Fruit fly (Drosophila melanogaster) whole organism, embryonic: Measurements from ENCODE around the gene Trax.

Experiments used
- B-H2 ChIP-seq: fragments of 200-800 bp; sonication (Bioruptor generic); optimal IDR thresholded peaks from 2 replicates; lab custom pipeline; 2018; ENCODE audit warnings: missing biosample characterization, mild to moderate bottlenecking, missing genetic modification characterization
- Blimp-1 ChIP-seq: fragments of 200-800 bp; sonication (Bioruptor generic); optimal IDR thresholded peaks from 3 replicates; lab custom pipeline; 2018; ENCODE audit warnings: missing biosample characterization, missing genetic modification characterization, mild to moderate bottlenecking, moderate library complexity, missing genetic modification reagents
- CG1024 ChIP-seq: fragments of 200-800 bp; sonication (Bioruptor generic); IDR thresholded peaks from 2 replicates; pipeline ENCODE4 v1.3.6; 2022; ENCODE audit warnings: missing biosample characterization, missing genetic modification characterization
- CG10321 ChIP-seq: fragments of 200-800 bp; sonication (Bioruptor generic); IDR thresholded peaks from 2 replicates; pipeline ENCODE4 v1.3.6; 2022; ENCODE audit warnings: missing biosample characterization, missing genetic modification characterization
- CG11723 ChIP-seq: fragments of 200-800 bp; sonication (Bioruptor generic); optimal IDR thresholded peaks from 2 replicates; lab custom pipeline; 2017; ENCODE audit warnings: missing biosample characterization, mild to moderate bottlenecking, missing genetic modification characterization
- CG12236 ChIP-seq: fragments of 200-800 bp; sonication (Bioruptor generic); optimal IDR thresholded peaks from 2 replicates; lab custom pipeline; 2016; ENCODE audit warnings: missing biosample characterization, missing genetic modification characterization
- CG14441 ChIP-seq: fragments of 200-800 bp; sonication (Bioruptor generic); IDR thresholded peaks from 2 replicates; pipeline ENCODE4 v1.3.6; 2022; ENCODE audit warnings: missing biosample characterization, missing genetic modification characterization
- CG1529 ChIP-seq: fragments of 200-800 bp; sonication (Bioruptor generic); optimal IDR thresholded peaks from 3 replicates; lab custom pipeline; 2018; ENCODE audit warnings: missing biosample characterization, missing genetic modification characterization
- CG16863 ChIP-seq: fragments of 200-800 bp; sonication (Bioruptor generic); optimal IDR thresholded peaks from 3 replicates; lab custom pipeline; 2016; ENCODE audit warnings: missing biosample characterization, missing genetic modification characterization
- CG18262 ChIP-seq: fragments of 200-800 bp; optimal IDR thresholded peaks from 3 replicates; lab custom pipeline; 2019; ENCODE audit warnings: missing biosample characterization, mild to moderate bottlenecking, missing genetic modification characterization, moderate library complexity
- CG18619 ChIP-seq: fragments of 200-800 bp; sonication (Bioruptor generic); optimal IDR thresholded peaks from 3 replicates; lab custom pipeline; 2017; ENCODE audit warnings: missing biosample characterization, mild to moderate bottlenecking, missing genetic modification characterization
- CG2120 ChIP-seq: fragments of 200-800 bp; sonication (Bioruptor generic); optimal IDR thresholded peaks from 3 replicates; lab custom pipeline; 2016; ENCODE audit warnings: missing biosample characterization, missing genetic modification characterization
- CG2199 ChIP-seq: fragments of 200-800 bp; sonication (Bioruptor generic); IDR thresholded peaks from 3 replicates; pipeline ENCODE4 v1.3.6; 2022; ENCODE audit warnings: missing biosample characterization, missing genetic modification characterization
- CG42726 ChIP-seq: fragments of 200-800 bp; sonication (Bioruptor generic); IDR thresholded peaks from 2 replicates; pipeline ENCODE4 v1.3.6; 2022; ENCODE audit warnings: missing biosample characterization, missing genetic modification characterization; ENCODE audit not compliant: partially characterized antibody
- CG4730 ChIP-seq: fragments of 200-800 bp; sonication (Bioruptor generic); IDR thresholded peaks from 2 replicates; pipeline ENCODE4 v1.3.6; 2022; ENCODE audit warnings: missing biosample characterization, missing genetic modification characterization
- CG6175 ChIP-seq: fragments of 200-800 bp; sonication (Bioruptor generic); IDR thresholded peaks from 3 replicates; pipeline ENCODE4 v1.3.6; 2022; ENCODE audit warnings: missing biosample characterization, missing genetic modification characterization
- CG8478 ChIP-seq: fragments of >200 bp; optimal IDR thresholded peaks from 2 replicates; lab custom pipeline; 2018
- CG8944 ChIP-seq: fragments of 200-800 bp; sonication (Bioruptor generic); optimal IDR thresholded peaks from 3 replicates; lab custom pipeline; 2016; ENCODE audit warnings: missing biosample characterization, missing genetic modification characterization
- CG9437 ChIP-seq: fragments of 200-800 bp; sonication (Bioruptor generic); optimal IDR thresholded peaks from 2 replicates; lab custom pipeline; 2018; ENCODE audit warnings: missing biosample characterization, mild to moderate bottlenecking, missing genetic modification characterization
- CG9609 ChIP-seq: fragments of 200-800 bp; sonication (Bioruptor generic); optimal IDR thresholded peaks from 3 replicates; lab custom pipeline; 2016; ENCODE audit warnings: missing biosample characterization, missing genetic modification characterization
- CTCF ChIP-seq: fragments of 200-800 bp; sonication (Bioruptor generic); optimal IDR thresholded peaks from 2 replicates; lab custom pipeline; 2017; ENCODE audit warnings: missing biosample characterization, mild to moderate bottlenecking, missing genetic modification characterization, moderate library complexity
- E2f2 ChIP-seq: fragments of 200-800 bp; sonication (Bioruptor generic); IDR thresholded peaks from 2 replicates; pipeline ENCODE4 v1.3.6; 2022; ENCODE audit warnings: missing biosample characterization, missing genetic modification characterization
- Fer2 ChIP-seq: fragments of 200-800 bp; sonication (Bioruptor generic); optimal IDR thresholded peaks from 2 replicates; lab custom pipeline; 2018; ENCODE audit warnings: missing biosample characterization, mild to moderate bottlenecking, missing genetic modification characterization, moderate library complexity
- Hand ChIP-seq: fragments of 200-800 bp; sonication (Bioruptor generic); optimal IDR thresholded peaks from 2 replicates; lab custom pipeline; 2017; ENCODE audit warnings: mild to moderate bottlenecking, missing biosample characterization, missing genetic modification reagents, missing genetic modification characterization
- Hr51 ChIP-seq, 2 experiments: fragments of 200-800 bp; sonication (Bioruptor generic); optimal IDR thresholded peaks; 2 replicates in 1 of 2; 3 replicates in 1 of 2; lab custom pipeline; 2016 to 2018; ENCODE audit warnings: missing biosample characterization in 2 of 2, missing genetic modification characterization in 2 of 2, mild to moderate bottlenecking in 1 of 2, moderate library complexity in 1 of 2
- MBD-R2 ChIP-seq: fragments of 200-800 bp; sonication (Bioruptor generic); IDR thresholded peaks from 2 replicates; pipeline ENCODE4 v1.3.6; 2022; ENCODE audit warnings: missing biosample characterization, missing genetic modification characterization
- Mes4 ChIP-seq: fragments of 200-800 bp; sonication (Bioruptor generic); optimal IDR thresholded peaks from 2 replicates; lab custom pipeline; 2016; ENCODE audit warnings: missing biosample characterization, missing genetic modification characterization
- Nf-YA ChIP-seq: fragments of 200-800 bp; sonication (Bioruptor generic); IDR thresholded peaks from 2 replicates; pipeline ENCODE4 v1.3.6; 2022; ENCODE audit warnings: missing biosample characterization, missing genetic modification characterization
- Sox102F ChIP-seq: fragments of 200-800 bp; sonication (Bioruptor generic); optimal IDR thresholded peaks from 2 replicates; lab custom pipeline; 2018; ENCODE audit warnings: missing biosample characterization, mild to moderate bottlenecking, missing genetic modification characterization, moderate library complexity
- Sry-β ChIP-seq: fragments of 200-800 bp; sonication (Bioruptor generic); optimal IDR thresholded peaks from 2 replicates; lab custom pipeline; 2018; ENCODE audit warnings: missing biosample characterization, mild to moderate bottlenecking, missing genetic modification characterization, moderate library complexity
- Tbp ChIP-seq: fragments of >200 bp; optimal IDR thresholded peaks from 2 replicates; lab custom pipeline; 2018; ENCODE audit warnings: missing biosample characterization, missing genetic modification characterization
- Vsx1 ChIP-seq: fragments of 200-800 bp; sonication (Bioruptor generic); optimal IDR thresholded peaks from 2 replicates; lab custom pipeline; 2017; ENCODE audit warnings: missing biosample characterization, mild to moderate bottlenecking, missing genetic modification characterization, missing genetic modification reagents
- YL-1 ChIP-seq: fragments of 200-800 bp; sonication (Bioruptor generic); optimal IDR thresholded peaks from 3 replicates; lab custom pipeline; 2017; ENCODE audit warnings: missing biosample characterization, mild to moderate bottlenecking, missing genetic modification characterization
- crc ChIP-seq: fragments of 200-800 bp; sonication (Bioruptor generic); optimal IDR thresholded peaks from 2 replicates; lab custom pipeline; 2016; ENCODE audit warnings: missing biosample characterization, missing genetic modification characterization
- eve ChIP-seq, 2 experiments: fragments of >200 bp; optimal IDR thresholded peaks; 2 replicates each; lab custom pipeline; 2017; ENCODE audit warnings: missing biosample characterization in 2 of 2, missing genetic modification characterization in 2 of 2
- fu2 ChIP-seq: fragments of 200-800 bp; sonication (Bioruptor generic); optimal IDR thresholded peaks from 2 replicates; lab custom pipeline; 2016; ENCODE audit warnings: missing biosample characterization, missing genetic modification characterization
- gce ChIP-seq: fragments of 200-800 bp; sonication (Bioruptor generic); IDR thresholded peaks from 3 replicates; pipeline ENCODE4 v1.3.6; 2022; ENCODE audit warnings: missing biosample characterization, missing genetic modification characterization
- grn ChIP-seq: fragments of 200-800 bp; sonication (Bioruptor generic); optimal IDR thresholded peaks from 3 replicates; lab custom pipeline; 2017; ENCODE audit warnings: missing biosample characterization, missing genetic modification characterization
- hb ChIP-seq: fragments of 200-800 bp; sonication (Bioruptor generic); IDR thresholded peaks from 3 replicates; pipeline ENCODE4 v1.3.6; 2022; ENCODE audit warnings: missing biosample characterization, missing genetic modification characterization; ENCODE audit not compliant: partially characterized antibody
- hbn ChIP-seq: fragments of 200-800 bp; sonication (Bioruptor generic); IDR thresholded peaks from 2 replicates; pipeline ENCODE4 v1.3.6; 2022; ENCODE audit warnings: missing biosample characterization, missing genetic modification characterization; ENCODE audit not compliant: partially characterized antibody
- lilli ChIP-seq: fragments of 200-800 bp; sonication (Bioruptor generic); optimal IDR thresholded peaks from 3 replicates; lab custom pipeline; 2016; ENCODE audit warnings: missing biosample characterization, missing genetic modification characterization
- oc ChIP-seq: fragments of 200-800 bp; sonication (Bioruptor generic); optimal IDR thresholded peaks from 2 replicates; lab custom pipeline; 2018; ENCODE audit warnings: missing biosample characterization, mild to moderate bottlenecking, missing genetic modification characterization, moderate library complexity
- otp ChIP-seq: fragments of 200-800 bp; sonication (Bioruptor generic); IDR thresholded peaks from 3 replicates; pipeline ENCODE4, ENCODE4 v1.3.6; 2022; ENCODE audit warnings: missing biosample characterization, missing genetic modification characterization
- pfk ChIP-seq: fragments of 200-800 bp; sonication (Bioruptor generic); optimal IDR thresholded peaks from 2 replicates; lab custom pipeline; 2018; ENCODE audit warnings: missing biosample characterization, mild to moderate bottlenecking, missing genetic modification characterization, moderate library complexity
- pita ChIP-seq: fragments of 200-800 bp; sonication (Bioruptor generic); optimal IDR thresholded peaks from 2 replicates; lab custom pipeline; 2017; ENCODE audit warnings: missing biosample characterization, mild to moderate bottlenecking, missing genetic modification characterization
- scrt ChIP-seq: fragments of 200-800 bp; sonication (Bioruptor generic); optimal IDR thresholded peaks from 2 replicates; lab custom pipeline; 2018; ENCODE audit warnings: missing biosample characterization, mild to moderate bottlenecking, missing genetic modification characterization, moderate library complexity
- shn ChIP-seq: fragments of 200-800 bp; sonication (Bioruptor generic); optimal IDR thresholded peaks from 3 replicates; lab custom pipeline; 2016; ENCODE audit warnings: missing biosample characterization, missing genetic modification characterization
- sim ChIP-seq: fragments of 200-800 bp; sonication (Bioruptor generic); IDR thresholded peaks from 2 replicates; pipeline ENCODE4 v1.3.6; 2022; ENCODE audit warnings: missing biosample characterization, missing genetic modification characterization
- sna ChIP-seq: fragments of 200-800 bp; sonication (Bioruptor generic); IDR thresholded peaks from 2 replicates; pipeline ENCODE4 v1.3.6; 2022; ENCODE audit warnings: missing biosample characterization, missing genetic modification characterization; ENCODE audit not compliant: partially characterized antibody
- tx ChIP-seq: fragments of 200-800 bp; sonication (Bioruptor generic); optimal IDR thresholded peaks from 2 replicates; lab custom pipeline; 2016; ENCODE audit warnings: missing biosample characterization, missing genetic modification characterization
- unc-4 ChIP-seq: fragments of 200-800 bp; sonication (Bioruptor generic); IDR thresholded peaks from 2 replicates; pipeline ENCODE4 v1.3.6; 2022; ENCODE audit warnings: missing biosample characterization, missing genetic modification characterization; ENCODE audit not compliant: partially characterized antibody

Gene Trax

dm6 chr3R:15356645-15357431 lies 4.7 kb upstream of the Trax start, which contains the start of the genes Atg4b and Hibch (continued):
- no peak for TF ChIP-seq Mes4 (GFP tag; lab: Kevin White, UChicago)
- TF ChIP-seq oc, result no peak
- no peak for TF ChIP-seq Sox102F (GFP tag; lab: Kevin White, UChicago)
- peak; percentile 76 for TF ChIP-seq Blimp-1 (GFP tag; lab: Kevin White, UChicago)
- TF ChIP-seq B-H2 (GFP tag; lab: Kevin White, UChicago), result peak; percentile 88
- TF ChIP-seq CG9609, result peak; percentile 1
- TF ChIP-seq YL-1, result peak; percentile 94
- TF ChIP-seq CG12236, result no peak
- TF ChIP-seq Fer2 (tag; lab: Kevin White, UChicago), result peak; percentile 86
- peak; percentile 67 for TF ChIP-seq CG11723
- peak; percentile 77 for TF ChIP-seq CG8478 (lab: Kevin White, UChicago)
- TF ChIP-seq E2f2 (GFP tag; lab: Robert Waterston, UW), result peak; percentile 60
- peak; percentile 38 for TF ChIP-seq CG8944 (GFP tag; lab: Kevin White, UChicago)
- TF ChIP-seq Hr51 (GFP tag; optimal IDR thresholded peaks at IDR 0.05; lab: Kevin White, UChicago), result peak; percentile 24 to 78
- no peak for TF ChIP-seq pita (GFP tag; lab: Kevin White, UChicago)
- TF ChIP-seq CG16863, result peak; percentile 0
- TF ChIP-seq eve (GFP tag; optimal IDR thresholded peaks at IDR 0.05; lab: Kevin White, UChicago), result no peak
- TF ChIP-seq scrt (GFP tag; lab: Kevin White, UChicago), result peak; percentile 78
- no peak for TF ChIP-seq CG2199 (GFP tag; lab: Robert Waterston, UW)
- TF ChIP-seq otp (GFP tag; lab: Robert Waterston, UW), result no peak
- TF ChIP-seq CG10321, result no peak
- peak; percentile 22 for TF ChIP-seq fu2
- no peak for TF ChIP-seq shn
- no peak for TF ChIP-seq crc (GFP tag; lab: Kevin White, UChicago)
- TF ChIP-seq CG18262 (tag; lab: Kevin White, UChicago), result peak; percentile 87
- TF ChIP-seq MBD-R2 (GFP tag; lab: Robert Waterston, UW), result peak; percentile 87
- TF ChIP-seq CG9437, result peak; percentile 72
- peak; percentile 48 for TF ChIP-seq Sry-β (GFP tag; lab: Kevin White, UChicago)
- no peak for TF ChIP-seq grn (GFP tag; lab: Kevin White, UChicago)
- TF ChIP-seq Tbp (GFP tag; lab: Kevin White, UChicago), result no peak
- TF ChIP-seq hbn (GFP tag; lab: Robert Waterston, UW), result no peak
- no peak for TF ChIP-seq sim (GFP tag; lab: Robert Waterston, UW)
- peak; percentile 60; the same call in 2 of the 3 replicates for TF ChIP-seq CG6175 (GFP tag; lab: Robert Waterston, UW)
- no peak for TF ChIP-seq CTCF (GFP tag; lab: Kevin White, UChicago)
- TF ChIP-seq CG1024 (GFP tag; lab: Robert Waterston, UW), result no peak
- no peak for TF ChIP-seq sna (GFP tag; lab: Robert Waterston, UW)
- peak; percentile 47 for TF ChIP-seq pfk (GFP tag; lab: Kevin White, UChicago)
- TF ChIP-seq CG1529 (GFP tag; lab: Kevin White, UChicago), result no peak
- peak; percentile 77 for TF ChIP-seq CG2120 (GFP tag; lab: Kevin White, UChicago)
- TF ChIP-seq CG4730 (GFP tag; lab: Robert Waterston, UW), result peak; percentile 74
- TF ChIP-seq CG42726, result peak; percentile 64
- peak; percentile 23 for TF ChIP-seq tx (GFP tag; lab: Kevin White, UChicago)
- TF ChIP-seq unc-4 (GFP tag; lab: Robert Waterston, UW), result no peak
- peak; percentile 87 for TF ChIP-seq CG18619 (GFP tag; lab: Kevin White, UChicago)
- TF ChIP-seq Hand (GFP tag; lab: Kevin White, UChicago), result peak; percentile 57
- TF ChIP-seq hb, result no peak
- TF ChIP-seq Vsx1 (GFP tag; lab: Kevin White, UChicago), result no peak
- peak; percentile 78 for TF ChIP-seq CG14441 (GFP tag; lab: Robert Waterston, UW)
- TF ChIP-seq lilli (GFP tag; lab: Kevin White, UChicago), result peak; percentile 74
- TF ChIP-seq gce, result no peak
- no peak for TF ChIP-seq Nf-YA (GFP tag; lab: Robert Waterston, UW)
